Worm (Caenorhabditis elegans) whole organism, midembryonic: ENCODE results near the gene srg-3.

Experiments
- T22C8.4 ChIP-seq: fragments of 200-800 bp; sonication (Bioruptor generic); IDR thresholded peaks from 2 replicates; pipeline ENCODE4 v1.3.6; 2022; ENCODE audit warnings: missing genetic modification characterization, missing compliant biosample characterization
- cog-1 ChIP-seq: sonication (generic microtip); optimal IDR thresholded peaks from 2 replicates; lab custom pipeline; 2016; ENCODE audit warnings: missing genetic modification characterization, missing compliant biosample characterization
- flt-1 ChIP-seq: fragments of 200-800 bp; sonication (Bioruptor generic); IDR thresholded peaks from 2 replicates; pipeline ENCODE4 v1.3.6; 2022; ENCODE audit warnings: missing genetic modification characterization, missing compliant biosample characterization
- klf-2 ChIP-seq: fragments of 200-800 bp; sonication (Bioruptor generic); conservative IDR thresholded peaks from 2 replicates; pipeline ENCODE4 v1.3.6; 2022; ENCODE audit warnings: missing genetic modification reagents, missing genetic modification characterization, missing compliant biosample characterization
- med-1 ChIP-seq: sonication (generic microtip); optimal IDR thresholded peaks from 2 replicates; lab custom pipeline; 2017; ENCODE audit warnings: missing genetic modification characterization, mild to moderate bottlenecking, missing compliant biosample characterization, antibody characterized with exemption, missing genetic modification reagents; ENCODE audit not compliant: insufficient read depth
- ref-1 ChIP-seq: fragments of 200-800 bp; sonication (Bioruptor generic); conservative IDR thresholded peaks from 2 replicates; pipeline ENCODE4 v1.3.6; 2022; ENCODE audit warnings: missing genetic modification reagents, missing genetic modification characterization, missing compliant biosample characterization
- tab-1 ChIP-seq: fragments of 200-800 bp; sonication (Bioruptor generic); IDR thresholded peaks from 2 replicates; pipeline ENCODE4 v1.3.6; 2022; ENCODE audit warnings: missing genetic modification characterization, missing compliant biosample characterization
- ztf-23 ChIP-seq: fragments of 200-800 bp; sonication (Bioruptor generic); IDR thresholded peaks from 2 replicates; pipeline ENCODE4 v1.3.6; 2022; ENCODE audit warnings: missing genetic modification reagents, missing genetic modification characterization, missing compliant biosample characterization
- ztf-29 ChIP-seq: fragments of 200-800 bp; sonication (Bioruptor generic); IDR thresholded peaks from 2 replicates; pipeline ENCODE4 v1.3.6; 2022; ENCODE audit warnings: missing genetic modification reagents, missing genetic modification characterization, missing compliant biosample characterization

Gene srg-3

ce11 chrIII:6270277-6270676, at the start of gene srg-3:
Gene srg-3, minus strand, starts transcription at chrIII:6270377.
- no peak for TF ChIP-seq T22C8.4 (GFP tag; lab: Robert Waterston, UW)
- no peak for TF ChIP-seq tab-1 (GFP tag; lab: Robert Waterston, UW)
- TF ChIP-seq ztf-29: no peak
- TF ChIP-seq klf-2: no peak
- TF ChIP-seq ztf-23 (GFP tag; lab: Robert Waterston, UW): no peak
- no peak for TF ChIP-seq med-1 (GFP tag; lab: Kevin White, UChicago)
- no peak for TF ChIP-seq flt-1 (GFP tag; lab: Robert Waterston, UW)
- no peak for TF ChIP-seq ref-1 (GFP tag; lab: Robert Waterston, UW)
- TF ChIP-seq cog-1 (tag; lab: Kevin White, UChicago): no peak

ce11 chrIII:6317345-6317744, 47.2 kb upstream of the srg-3 start:
- TF ChIP-seq T22C8.4 (GFP tag; lab: Robert Waterston, UW) (no peak), klf-2 (no peak), cog-1 (tag; lab: Kevin White, UChicago) (no peak), med-1 (GFP tag; lab: Kevin White, UChicago) (no peak), ztf-23 (GFP tag; lab: Robert Waterston, UW) (no peak), tab-1 (GFP tag; lab: Robert Waterston, UW) (no peak), ztf-29 (no peak), flt-1 (GFP tag; lab: Robert Waterston, UW) (no peak)

ce11 chrIII:6316795-6317194, 46.6 kb upstream of the srg-3 start:
- TF ChIP-seq ztf-29 (no peak), klf-2 (no peak), tab-1 (GFP tag; lab: Robert Waterston, UW) (no peak), T22C8.4 (GFP tag; lab: Robert Waterston, UW) (no peak), cog-1 (tag; lab: Kevin White, UChicago) (no peak), med-1 (GFP tag; lab: Kevin White, UChicago) (no peak), ztf-23 (GFP tag; lab: Robert Waterston, UW) (no peak), flt-1 (GFP tag; lab: Robert Waterston, UW) (no peak), ref-1 (GFP tag; lab: Robert Waterston, UW) (no peak)

ce11 chrIII:6315515-6315914, 45.3 kb upstream of the srg-3 start:
- TF ChIP-seq ref-1 (GFP tag; lab: Robert Waterston, UW): no peak
- TF ChIP-seq med-1 (GFP tag; lab: Kevin White, UChicago): no peak
- no peak for TF ChIP-seq ztf-23 (GFP tag; lab: Robert Waterston, UW)
- TF ChIP-seq flt-1 (GFP tag; lab: Robert Waterston, UW): no peak
- no peak for TF ChIP-seq klf-2
- TF ChIP-seq T22C8.4 (GFP tag; lab: Robert Waterston, UW): no peak
- TF ChIP-seq cog-1 (tag; lab: Kevin White, UChicago): no peak
- TF ChIP-seq ztf-29: no peak
- no peak for TF ChIP-seq tab-1 (GFP tag; lab: Robert Waterston, UW)

- no peak for TF ChIP-seq ztf-29
- TF ChIP-seq med-1 (GFP tag; lab: Kevin White, UChicago): no peak
Observed at ce11 chrIII:6312244-6312643, 42.1 kb upstream of the srg-3 start.

ce11 chrIII:6311452-6311851, 41.3 kb upstream of the srg-3 start:
- no peak for TF ChIP-seq klf-2
- TF ChIP-seq ztf-29: no peak
- TF ChIP-seq flt-1 (GFP tag; lab: Robert Waterston, UW): no peak
- no peak for TF ChIP-seq ztf-23 (GFP tag; lab: Robert Waterston, UW)
- no peak for TF ChIP-seq tab-1 (GFP tag; lab: Robert Waterston, UW)

ce11 chrIII:6310352-6310751, 40.2 kb upstream of the srg-3 start:
- TF ChIP-seq ref-1 (GFP tag; lab: Robert Waterston, UW): no peak
- no peak for TF ChIP-seq T22C8.4 (GFP tag; lab: Robert Waterston, UW)
- TF ChIP-seq cog-1 (tag; lab: Kevin White, UChicago): no peak
- no peak for TF ChIP-seq tab-1 (GFP tag; lab: Robert Waterston, UW)
- TF ChIP-seq klf-2: no peak

ce11 chrIII:6309066-6309465, 38.9 kb upstream of the srg-3 start, which contains the start of gene gar-2:
Gene gar-2, plus strand, starts transcription at chrIII:6309366.
- TF ChIP-seq ztf-29 (no peak), med-1 (GFP tag; lab: Kevin White, UChicago) (no peak), ref-1 (GFP tag; lab: Robert Waterston, UW) (no peak)

- TF ChIP-seq cog-1 (tag; lab: Kevin White, UChicago) (no peak), flt-1 (GFP tag; lab: Robert Waterston, UW) (no peak), ztf-23 (GFP tag; lab: Robert Waterston, UW) (no peak), tab-1 (GFP tag; lab: Robert Waterston, UW) (no peak)
Observed at ce11 chrIII:6307832-6308231, 37.7 kb upstream of the srg-3 start.

- TF ChIP-seq med-1 (GFP tag; lab: Kevin White, UChicago) (no peak), T22C8.4 (GFP tag; lab: Robert Waterston, UW) (no peak), tab-1 (GFP tag; lab: Robert Waterston, UW) (no peak), ztf-29 (no peak)
Observed at ce11 chrIII:6303787-6304186, 33.6 kb upstream of the srg-3 start.

ce11 chrIII:6303114-6303647, 33.0 kb upstream of the srg-3 start, which contains the start of gene F47D12.9:
Gene F47D12.9, minus strand, starts transcription at chrIII:6303380.
- TF ChIP-seq ztf-29 (no peak), ztf-23 (GFP tag; lab: Robert Waterston, UW) (no peak), med-1 (GFP tag; lab: Kevin White, UChicago) (no peak), tab-1 (GFP tag; lab: Robert Waterston, UW) (no peak)
